Fruit fly (Drosophila melanogaster): ENCODE data around the gene CG34043.

Gene CG34043

dm6 chr2L:10299077-10299809 lies 18.6 kb upstream of the CG34043 start:
- TF ChIP-seq usp (GFP tag; optimal IDR thresholded peaks at IDR 0.05) (no peak), sage (GFP tag; optimal IDR thresholded peaks at IDR 0.05) (peak; percentile 37), Rel (GFP tag; optimal IDR thresholded peaks at IDR 0.05) (no peak), Rel (tag; optimal IDR thresholded peaks at IDR 0.05) (no peak), OdsH (GFP tag; optimal IDR thresholded peaks at IDR 0.05) (no peak), Hnf4 (GFP tag; optimal IDR thresholded peaks at IDR 0.05) (no peak)

DNA sequence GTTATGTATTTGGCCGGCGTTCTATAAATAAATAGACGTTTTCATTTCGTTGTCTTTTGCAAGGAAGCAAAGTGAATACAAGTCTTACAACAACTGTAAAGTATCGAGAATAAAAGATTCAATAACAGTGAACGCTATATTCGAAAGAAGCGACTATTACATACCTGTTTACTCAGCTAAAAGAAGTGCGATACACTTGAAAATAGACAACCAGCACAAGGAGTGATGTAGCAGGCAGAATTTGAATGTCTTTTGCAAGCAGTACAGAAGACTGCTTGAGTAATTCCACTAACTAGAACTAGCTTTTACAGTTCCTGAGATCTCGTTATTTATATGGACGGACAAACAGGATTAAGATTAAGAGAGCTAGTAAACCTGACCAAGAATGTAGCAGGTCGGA lies 17.6 kb upstream of the CG34043 start:
- TF ChIP-seq psq (GFP tag; optimal IDR thresholded peaks at IDR 0.05) = no peak
- no peak for TF ChIP-seq Abd-B (GFP tag; optimal IDR thresholded peaks at IDR 0.05)
- no peak for TF ChIP-seq pan (optimal IDR thresholded peaks at IDR 0.05)
- no peak for TF ChIP-seq Rel (GFP tag; optimal IDR thresholded peaks at IDR 0.05)
- no peak for TF ChIP-seq Rel (tag; optimal IDR thresholded peaks at IDR 0.05)
- no peak for TF ChIP-seq CrebA (GFP tag; optimal IDR thresholded peaks at IDR 0.05; ENCODE audit: borderline replicate concordance)
- no peak for TF ChIP-seq dmrt93B (GFP tag; optimal IDR thresholded peaks at IDR 0.05)
- peak; percentile 33 for TF ChIP-seq N (GFP tag; optimal IDR thresholded peaks at IDR 0.05)
- no peak for TF ChIP-seq Vsx2 (GFP tag; optimal IDR thresholded peaks at IDR 0.05; ENCODE audit: partially characterized antibody)
- TF ChIP-seq jim (GFP tag; optimal IDR thresholded peaks at IDR 0.05) = no peak
- no peak for TF ChIP-seq HLH106 (tag; optimal IDR thresholded peaks at IDR 0.05)
- no peak for TF ChIP-seq dl (GFP tag; optimal IDR thresholded peaks at IDR 0.05; ENCODE audit: insufficient read depth in 1 of 2, partially characterized antibody in 2 of 2)
- TF ChIP-seq tai (GFP tag; optimal IDR thresholded peaks at IDR 0.05) = no peak
- peak; percentile 72 for TF ChIP-seq Dif (GFP tag; optimal IDR thresholded peaks at IDR 0.05; ENCODE audit: partially characterized antibody)
- no peak for TF ChIP-seq br (GFP tag; optimal IDR thresholded peaks at IDR 0.05)
- TF ChIP-seq h (GFP tag; optimal IDR thresholded peaks at IDR 0.05) = no peak

- TF ChIP-seq OdsH (GFP tag; optimal IDR thresholded peaks at IDR 0.05) (no peak), sv (GFP tag; optimal IDR thresholded peaks at IDR 0.05) (no peak), sage (GFP tag; optimal IDR thresholded peaks at IDR 0.05) (no peak), pan (optimal IDR thresholded peaks at IDR 0.05) (no peak)
These were observed 14.4 kb upstream of the CG34043 start, which contains the start of gene Hand for dm6 chr2L:10294798-10295669. Gene Hand, minus strand, starts transcription at chr2L:10295385.

dm6 chr2L:10292066-10292560 lies 11.4 kb upstream of the CG34043 start, which contains the start of gene Ufd4:
Gene Ufd4, minus strand, starts transcription at chr2L:10292365.
- TF ChIP-seq Mio (GFP tag; optimal IDR thresholded peaks at IDR 0.05) (no peak), GATAd (GFP tag; optimal IDR thresholded peaks at IDR 0.05) (no peak), sv (GFP tag; optimal IDR thresholded peaks at IDR 0.05) (peak; percentile 44), fru (GFP tag; optimal IDR thresholded peaks at IDR 0.05) (no peak), dl (GFP tag; optimal IDR thresholded peaks at IDR 0.05; ENCODE audit: insufficient read depth in 1 of 2, partially characterized antibody in 2 of 2) (no peak), CrebA (GFP tag; optimal IDR thresholded peaks at IDR 0.05; ENCODE audit: borderline replicate concordance) (no peak), CG9705 (GFP tag; optimal IDR thresholded peaks at IDR 0.05) (peak; percentile 32), Vsx2 (GFP tag; optimal IDR thresholded peaks at IDR 0.05; ENCODE audit: partially characterized antibody) (no peak), dmrt93B (GFP tag; optimal IDR thresholded peaks at IDR 0.05) (no peak), brk (GFP tag; optimal IDR thresholded peaks at IDR 0.05) (no peak), ey (GFP tag; optimal IDR thresholded peaks at IDR 0.05) (no peak), Abd-B (GFP tag; optimal IDR thresholded peaks at IDR 0.05) (no peak), Jra (GFP tag; optimal IDR thresholded peaks at IDR 0.05) (no peak), tai (GFP tag; optimal IDR thresholded peaks at IDR 0.05) (no peak), Myc (optimal IDR thresholded peaks at IDR 0.05) (no peak), CG32264 (GFP tag; optimal IDR thresholded peaks at IDR 0.05) (peak; percentile 36), N (GFP tag; optimal IDR thresholded peaks at IDR 0.05) (no peak), Hr83 (GFP tag; optimal IDR thresholded peaks at IDR 0.05; ENCODE audit: poor library complexity, severe bottlenecking) (peak; percentile 70), pan (optimal IDR thresholded peaks at IDR 0.05) (no peak), OdsH (GFP tag; optimal IDR thresholded peaks at IDR 0.05) (peak; percentile 37), dsf (GFP tag; optimal IDR thresholded peaks at IDR 0.05; ENCODE audit: borderline replicate concordance) (no peak)
